Worm (Caenorhabditis elegans): ENCODE data around the gene ddr-2.

Gene ddr-2

DNA sequence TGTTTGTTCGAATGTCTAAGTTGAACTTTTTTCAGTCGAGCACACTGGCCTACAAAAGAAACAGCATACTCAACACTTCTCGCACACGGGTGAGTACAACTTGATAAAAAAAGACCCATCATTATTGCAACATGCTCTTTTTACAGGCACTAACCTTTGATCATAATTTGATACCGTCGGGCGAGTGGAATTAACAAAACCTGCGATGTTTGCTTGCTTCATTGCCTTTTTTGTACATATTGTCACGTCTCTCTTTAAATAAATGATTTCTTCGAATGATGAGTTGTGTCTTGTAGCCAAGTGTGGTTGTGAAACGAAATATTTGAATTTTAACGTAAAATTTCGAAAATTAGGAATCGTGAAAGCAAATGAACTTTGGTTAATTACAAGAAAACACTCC is 29.7 kb upstream of the ddr-2 start (continued):
- TF ChIP-seq mdl-1 (tag; optimal IDR thresholded peaks at IDR 0.05) (peak in 1 of 2 experiments; percentile 43), mep-1 (tag; optimal IDR thresholded peaks at IDR 0.05) (no peak), ZK546.5 (tag; optimal IDR thresholded peaks at IDR 0.05) (no peak), unc-62 (GFP tag; optimal IDR thresholded peaks at IDR 0.05 in 1 of 2) (no peak), unc-62 (tag; optimal IDR thresholded peaks at IDR 0.05) (no peak), dve-1 (tag; optimal IDR thresholded peaks at IDR 0.05; ENCODE audit: insufficient read depth) (peak; percentile 55)

DNA sequence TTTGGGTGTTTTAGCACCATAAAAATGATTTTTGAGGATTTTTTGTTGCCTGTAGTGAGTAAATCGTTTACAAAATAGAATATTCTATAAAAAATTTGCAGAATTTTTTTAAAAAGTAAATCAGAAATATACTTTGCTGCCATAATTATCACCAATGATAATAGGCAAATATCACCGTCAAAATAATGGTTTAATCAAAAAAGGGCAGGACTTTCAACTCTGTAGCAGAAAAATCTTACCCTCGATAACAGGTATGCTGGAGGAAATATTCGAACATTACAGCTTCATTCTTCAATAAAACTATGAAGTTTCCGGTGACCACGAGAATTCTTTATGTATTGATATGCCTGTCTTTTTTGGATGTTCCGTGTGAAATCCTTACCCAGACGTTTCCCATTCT is 25.9 kb upstream of the ddr-2 start, which contains the start of gene K09C4.4:
Gene K09C4.4, plus strand, starts transcription at position 301 of the 400 bp plus-strand sequence.
- TF ChIP-seq hlh-30 (tag; optimal IDR thresholded peaks at IDR 0.05; ENCODE audit: insufficient read depth) (no peak), unc-62 (GFP tag; optimal IDR thresholded peaks at IDR 0.05 in 1 of 2) (peak in 1 of 2 experiments; percentile 18), unc-62 (tag; optimal IDR thresholded peaks at IDR 0.05) (no peak), lim-7 (GFP tag; IDR thresholded peaks at IDR 0.05) (no peak), zag-1 (tag; optimal IDR thresholded peaks at IDR 0.05) (no peak), gei-8 (GFP tag; optimal IDR thresholded peaks at IDR 0.05) (no peak), spr-3 (GFP tag; optimal IDR thresholded peaks at IDR 0.05) (no peak)

DNA sequence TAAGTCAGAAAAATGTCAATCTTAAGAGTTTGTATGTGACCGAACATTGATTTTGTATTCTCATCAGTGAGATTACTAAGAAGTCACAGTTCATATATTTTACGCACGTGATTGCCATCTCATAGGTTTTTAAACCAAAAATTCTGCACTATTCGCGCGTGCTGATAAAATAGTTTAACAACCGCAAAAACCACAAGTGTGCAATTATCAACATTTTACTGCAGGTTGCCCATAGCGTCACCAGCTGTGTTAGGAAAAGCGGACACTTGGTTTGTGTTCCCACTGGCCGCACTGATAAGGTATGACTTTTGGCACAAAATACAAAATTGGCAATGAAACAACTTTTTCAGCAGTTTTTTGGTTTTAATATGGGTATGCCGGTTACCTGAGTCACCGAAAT is 25.0 kb upstream of the ddr-2 start:
- no peak for TF ChIP-seq T26A8.4 (GFP tag; IDR thresholded peaks at IDR 0.05)
- TF ChIP-seq dpl-1 (GFP tag; optimal IDR thresholded peaks at IDR 0.05): no peak
- TF ChIP-seq hlh-11 (tag; optimal IDR thresholded peaks at IDR 0.05): peak; percentile 95
- peak; percentile 89 for TF ChIP-seq tra-1 (GFP tag; IDR thresholded peaks at IDR 0.05)
- TF ChIP-seq ama-1 (optimal IDR thresholded peaks at IDR 0.05): no peak
- TF ChIP-seq daf-19 (GFP tag; conservative IDR thresholded peaks at IDR 0.05): no peak
- no peak for TF ChIP-seq dmd-9 (GFP tag; IDR thresholded peaks at IDR 0.05)
- peak; percentile 100 for TF ChIP-seq dmd-6 (GFP tag; IDR thresholded peaks at IDR 0.05)
- 0 out of 2 replicates have a peak, but pooled peaks have one; percentile 11 for TF ChIP-seq nhr-41 (GFP tag; IDR thresholded peaks at IDR 0.05)
- TF ChIP-seq saeg-2 (GFP tag; IDR thresholded peaks at IDR 0.05): peak; percentile 88
- no peak for TF ChIP-seq ztf-11 (tag; optimal IDR thresholded peaks at IDR 0.05)
- peak; percentile 89 for TF ChIP-seq lin-1 (GFP tag; IDR thresholded peaks at IDR 0.05)
- TF ChIP-seq php-3 (GFP tag; IDR thresholded peaks at IDR 0.05): peak; percentile 92
- peak; percentile 93 for TF ChIP-seq nhr-28 (tag; optimal IDR thresholded peaks at IDR 0.05)
- TF ChIP-seq nhr-48 (tag; optimal IDR thresholded peaks at IDR 0.05): peak; percentile 95
- TF ChIP-seq duxl-1 (tag; optimal IDR thresholded peaks at IDR 0.05; ENCODE audit: poor library complexity): no peak
- no peak for TF ChIP-seq lin-38 (GFP tag; IDR thresholded peaks at IDR 0.05)
- no peak for TF ChIP-seq Y105C5A.15 (GFP tag; IDR thresholded peaks at IDR 0.05)
- no peak for TF ChIP-seq daf-12 (tag; optimal IDR thresholded peaks at IDR 0.05)
- TF ChIP-seq nhr-10 (tag; optimal IDR thresholded peaks at IDR 0.05): no peak
- TF ChIP-seq hlh-30 (tag; optimal IDR thresholded peaks at IDR 0.05; ENCODE audit: insufficient read depth): peak; percentile 68
- TF ChIP-seq spr-3 (GFP tag; optimal IDR thresholded peaks at IDR 0.05): no peak
- no peak for TF ChIP-seq zag-1 (tag; optimal IDR thresholded peaks at IDR 0.05)
- no peak for TF ChIP-seq F37D6.2 (tag; optimal IDR thresholded peaks at IDR 0.05)
- TF ChIP-seq arid-1 (GFP tag; conservative IDR thresholded peaks at IDR 0.05): no peak
- TF ChIP-seq aha-1 (tag): peak; percentile 13
- peak; percentile 39 for TF ChIP-seq mxl-3 (GFP tag; optimal IDR thresholded peaks at IDR 0.05)
- no peak for TF ChIP-seq F26F4.8 (GFP tag; conservative IDR thresholded peaks at IDR 0.05)
- TF ChIP-seq nhr-25 (tag; optimal IDR thresholded peaks at IDR 0.05; ENCODE audit: borderline replicate concordance, insufficient read depth): no peak
- TF ChIP-seq Y48G9A.11 (GFP tag; IDR thresholded peaks at IDR 0.05): no peak
- TF ChIP-seq pqm-1 (tag; optimal IDR thresholded peaks at IDR 0.05): peak; percentile 90
- no peak for TF ChIP-seq mep-1 (tag; optimal IDR thresholded peaks at IDR 0.05)
- no peak for TF ChIP-seq hmg-1.1 (GFP tag; IDR thresholded peaks at IDR 0.05)
- peak; percentile 94 for TF ChIP-seq nhr-102 (tag; optimal IDR thresholded peaks at IDR 0.05)
- no peak for TF ChIP-seq unc-130 (GFP tag; optimal IDR thresholded peaks at IDR 0.05)
- peak; percentile 62 for TF ChIP-seq T20F7.1 (GFP tag; optimal IDR thresholded peaks at IDR 0.05)
- peak; percentile 91 for TF ChIP-seq dve-1 (tag; optimal IDR thresholded peaks at IDR 0.05; ENCODE audit: insufficient read depth)
- TF ChIP-seq lin-29 (GFP tag; IDR thresholded peaks at IDR 0.05): no peak
- TF ChIP-seq nhr-111 (GFP tag; optimal IDR thresholded peaks at IDR 0.05): no peak
- no peak for TF ChIP-seq ceh-62 (tag; optimal IDR thresholded peaks at IDR 0.05)
- no peak for TF ChIP-seq vab-7 (GFP tag; IDR thresholded peaks at IDR 0.05)

All from whole organism, L4 larva.